Fruit fly (Drosophila melanogaster) whole organism, wandering third instar larva: ENCODE measurements around the gene CG14891.

ENCODE experiments used
- Hr78 ChIP-seq: fragments of >200 bp; optimal IDR thresholded peaks from 2 replicates; lab custom pipeline; 2017; ENCODE audit warnings: missing biosample characterization, missing genetic modification characterization
- Rel ChIP-seq, 2 experiments: fragments of 200-800 bp; sonication (Bioruptor generic) in 1 of 2; optimal IDR thresholded peaks; 2 replicates in 1 of 2; 3 replicates in 1 of 2; lab custom pipeline; 2016 to 2019; ENCODE audit warnings: mild to moderate bottlenecking in 2 of 2, missing biosample characterization in 2 of 2, missing genetic modification characterization in 2 of 2, moderate library complexity in 1 of 2
- fru ChIP-seq: fragments of 200-800 bp; sonication (Bioruptor generic); optimal IDR thresholded peaks from 3 replicates; lab custom pipeline; 2016; ENCODE audit warnings: missing biosample characterization, mild to moderate bottlenecking, missing genetic modification characterization
- lola ChIP-seq: fragments of >200 bp; optimal IDR thresholded peaks from 2 replicates; lab custom pipeline; 2017; ENCODE audit warnings: missing biosample characterization, missing genetic modification characterization
- sv ChIP-seq: fragments of 200-800 bp; sonication (Bioruptor generic); optimal IDR thresholded peaks from 3 replicates; lab custom pipeline; 2016; ENCODE audit warnings: missing biosample characterization, missing genetic modification characterization

dm6 chr3R:16571215-16571614 lies at the start of gene CG14891:
- TF ChIP-seq lola (GFP tag; lab: Kevin White, UChicago) (no peak), sv (GFP tag; lab: Kevin White, UChicago) (no peak), Rel (GFP tag; optimal IDR thresholded peaks at IDR 0.05; lab: Kevin White, UChicago) (no peak), Rel (tag; optimal IDR thresholded peaks at IDR 0.05; lab: Kevin White, UChicago) (no peak), Hr78 (GFP tag; lab: Kevin White, UChicago) (no peak), fru (GFP tag; lab: Kevin White, UChicago) (no peak)
